Worm (Caenorhabditis elegans) whole organism, L1 larva: ENCODE results near the gene EGAP2.2.

Experiments used
- C16A3.4 ChIP-seq: fragments of 150-350 bp; optimal IDR thresholded peaks from 2 replicates; lab custom pipeline; 2014; ENCODE audit warnings: missing biosample characterization, missing genetic modification characterization
- Y116A8C.19 ChIP-seq: sonication (generic microtip); optimal IDR thresholded peaks from 2 replicates; lab custom pipeline; 2016; ENCODE audit warnings: missing compliant biosample characterization, missing genetic modification characterization, borderline replicate concordance
- aly-2 ChIP-seq: fragments of 150-350 bp; optimal IDR thresholded peaks from 2 replicates; lab custom pipeline; 2014; ENCODE audit warnings: missing biosample characterization, missing genetic modification characterization
- ama-1 ChIP-seq: fragments of 150-350 bp; optimal IDR thresholded peaks from 2 replicates; lab custom pipeline; 2014
- blmp-1 ChIP-seq: fragments of 150-350 bp; optimal IDR thresholded peaks from 2 replicates; lab custom pipeline; 2014; ENCODE audit warnings: missing biosample characterization, missing genetic modification characterization
- ceh-82 ChIP-seq, 3 experiments: fragments of 150-350 bp in 1 of 3; sonication (generic microtip) in 2 of 3; optimal IDR thresholded peaks; 2 replicates each; lab custom pipeline; 2014 to 2017; ENCODE audit warnings: missing biosample characterization in 3 of 3, missing genetic modification characterization in 3 of 3
- ceh-90 ChIP-seq: sonication (generic microtip); optimal IDR thresholded peaks from 2 replicates; lab custom pipeline; 2016; ENCODE audit warnings: missing genetic modification characterization, missing compliant biosample characterization
- ces-1 ChIP-seq: fragments of 150-350 bp; optimal IDR thresholded peaks from 2 replicates; lab custom pipeline; 2014; ENCODE audit warnings: missing biosample characterization, missing genetic modification reagents, missing genetic modification characterization
- efl-3 ChIP-seq: fragments of 200-800 bp; sonication (Bioruptor generic); optimal IDR thresholded peaks from 2 replicates; lab custom pipeline; 2018; ENCODE audit warnings: mild to moderate bottlenecking, missing genetic modification characterization, missing compliant biosample characterization
- elt-2 ChIP-seq: sonication (generic microtip); optimal IDR thresholded peaks from 2 replicates; lab custom pipeline; 2016; ENCODE audit warnings: missing genetic modification characterization, mild to moderate bottlenecking, inconsistent platforms, missing compliant biosample characterization, missing genetic modification reagents
- fkh-10 ChIP-seq: sonication (generic microtip); optimal IDR thresholded peaks from 2 replicates; lab custom pipeline; 2017; ENCODE audit warnings: missing biosample characterization, missing genetic modification reagents, missing genetic modification characterization
- fkh-8 ChIP-seq: sonication (generic microtip); optimal IDR thresholded peaks from 2 replicates; lab custom pipeline; 2016; ENCODE audit warnings: mild to moderate bottlenecking, missing genetic modification characterization, missing compliant biosample characterization
- lin-14 ChIP-seq: fragments of 200-800 bp; sonication (Bioruptor generic); optimal IDR thresholded peaks from 2 replicates; lab custom pipeline; 2018; ENCODE audit warnings: mild to moderate bottlenecking, missing genetic modification characterization, moderate library complexity, missing compliant biosample characterization
- lin-35 ChIP-seq, 2 experiments: fragments of 150-350 bp; optimal IDR thresholded peaks; 2 replicates each; lab custom pipeline; 2014; ENCODE audit warnings: missing biosample characterization in 2 of 2, missing genetic modification characterization in 2 of 2, missing genetic modification reagents in 2 of 2
- lsy-2 ChIP-seq, 2 experiments: fragments of 150-350 bp; optimal IDR thresholded peaks; 2 replicates each; lab custom pipeline; 2014; ENCODE audit warnings: missing biosample characterization in 2 of 2, missing genetic modification characterization in 2 of 2
- mdl-1 ChIP-seq, 2 experiments: fragments of 150-350 bp; optimal IDR thresholded peaks; 2 replicates each; lab custom pipeline; 2014 to 2017; ENCODE audit warnings: missing biosample characterization in 2 of 2, missing genetic modification characterization in 2 of 2, inconsistent platforms in 1 of 2
- mef-2 ChIP-seq: fragments of 150-350 bp; optimal IDR thresholded peaks from 2 replicates; lab custom pipeline; 2014; ENCODE audit warnings: missing biosample characterization, missing genetic modification characterization
- nhr-47 ChIP-seq: sonication (generic microtip); optimal IDR thresholded peaks from 2 replicates; lab custom pipeline; 2016; ENCODE audit warnings: mild to moderate bottlenecking, missing genetic modification characterization, moderate library complexity, missing compliant biosample characterization
- nhr-71 ChIP-seq: sonication (generic microtip); optimal IDR thresholded peaks from 2 replicates; lab custom pipeline; 2016; ENCODE audit warnings: mild to moderate bottlenecking, missing genetic modification characterization, moderate library complexity, missing compliant biosample characterization
- nhr-77 ChIP-seq: fragments of 150-350 bp; optimal IDR thresholded peaks from 2 replicates; lab custom pipeline; 2014; ENCODE audit warnings: missing biosample characterization, missing genetic modification characterization
- pqm-1 ChIP-seq: sonication (generic microtip); optimal IDR thresholded peaks from 3 replicates; lab custom pipeline; 2017; ENCODE audit warnings: missing biosample characterization, missing genetic modification characterization
- snu-23 ChIP-seq: sonication (generic microtip); optimal IDR thresholded peaks from 2 replicates; lab custom pipeline; 2016; ENCODE audit warnings: missing genetic modification characterization, missing compliant biosample characterization
- sox-4 ChIP-seq: sonication (generic microtip); optimal IDR thresholded peaks from 2 replicates; lab custom pipeline; 2016; ENCODE audit warnings: missing genetic modification characterization, missing compliant biosample characterization
- swsn-7 ChIP-seq: sonication (generic microtip); optimal IDR thresholded peaks from 2 replicates; lab custom pipeline; 2016; ENCODE audit warnings: missing genetic modification characterization, missing compliant biosample characterization
- tbx-2 ChIP-seq: sonication (generic microtip); optimal IDR thresholded peaks from 2 replicates; lab custom pipeline; 2016; ENCODE audit warnings: missing genetic modification characterization, missing compliant biosample characterization
- unc-62 ChIP-seq: fragments of 150-350 bp; optimal IDR thresholded peaks from 2 replicates; lab custom pipeline; 2014; ENCODE audit warnings: missing biosample characterization, missing genetic modification reagents, missing genetic modification characterization
- unc-86 ChIP-seq: sonication (generic microtip); optimal IDR thresholded peaks from 2 replicates; lab custom pipeline; 2016; ENCODE audit warnings: missing genetic modification characterization, missing compliant biosample characterization
- unc-98 ChIP-seq: fragments of 200-800 bp; sonication (Bioruptor generic); IDR thresholded peaks from 2 replicates; pipeline ENCODE4 v1.3.6; 2022; ENCODE audit warnings: missing genetic modification characterization, missing compliant biosample characterization
- xbp-1 ChIP-seq: sonication (generic microtip); optimal IDR thresholded peaks from 2 replicates; lab custom pipeline; 2016; ENCODE audit warnings: missing genetic modification characterization, missing compliant biosample characterization

Gene EGAP2.2

ce11 chrII:5271729-5272322, 42.1 kb downstream of the EGAP2.2 start, which contains the start of gene drn-1 (continued):
- TF ChIP-seq ceh-90 (no peak), Y116A8C.19 (tag; lab: Kevin White, UChicago) (no peak), fkh-8 (tag; lab: Kevin White, UChicago) (no peak), tbx-2 (tag; lab: Kevin White, UChicago) (peak; percentile 31), pqm-1 (no peak), mdl-1 (tag; optimal IDR thresholded peaks at IDR 0.05; lab: Kevin White, UChicago) (no peak), sox-4 (tag; lab: Kevin White, UChicago) (no peak), aly-2 (tag; lab: Kevin White, UChicago) (no peak), C16A3.4 (tag; lab: Kevin White, UChicago) (no peak), mef-2 (tag; lab: Kevin White, UChicago) (no peak), xbp-1 (tag; lab: Kevin White, UChicago) (no peak), nhr-77 (tag; lab: Kevin White, UChicago) (no peak), blmp-1 (tag; lab: Kevin White, UChicago) (no peak), fkh-10 (GFP tag; lab: Kevin White, UChicago) (peak; percentile 91), nhr-47 (tag; lab: Kevin White, UChicago) (no peak), lsy-2 (tag; optimal IDR thresholded peaks at IDR 0.05; lab: Kevin White, UChicago) (peak in 1 of 2 experiments; percentile 4)

ce11 chrII:5276736-5277135, 47.0 kb downstream of the EGAP2.2 start:
- TF ChIP-seq unc-98 (no peak), lsy-2 (tag; optimal IDR thresholded peaks at IDR 0.05; lab: Kevin White, UChicago) (peak in 1 of 2 experiments; percentile 47), unc-86 (tag; lab: Kevin White, UChicago) (peak; percentile 46), ceh-82 (tag; optimal IDR thresholded peaks at IDR 0.05; lab: Kevin White, UChicago) (peak in 1 of 3 experiments; percentile 19), ceh-90 (no peak), ces-1 (GFP tag; lab: Kevin White, UChicago) (no peak), lin-35 (GFP tag; optimal IDR thresholded peaks at IDR 0.05; lab: Kevin White, UChicago) (no peak), swsn-7 (tag; lab: Kevin White, UChicago) (no peak), fkh-8 (tag; lab: Kevin White, UChicago) (peak; percentile 37), snu-23 (peak; percentile 6), fkh-10 (GFP tag; lab: Kevin White, UChicago) (peak; percentile 74), nhr-71 (tag; lab: Kevin White, UChicago) (peak; percentile 34), lin-14 (peak; percentile 90)

- TF ChIP-seq efl-3 (GFP tag; lab: Kevin White, UChicago): no peak
- no peak for TF ChIP-seq ceh-82 (tag; optimal IDR thresholded peaks at IDR 0.05; lab: Kevin White, UChicago)
- TF ChIP-seq elt-2 (tag; lab: Kevin White, UChicago): peak; percentile 22
- no peak for TF ChIP-seq fkh-8 (tag; lab: Kevin White, UChicago)
- TF ChIP-seq ama-1: peak; percentile 28
- TF ChIP-seq unc-62 (GFP tag; lab: Kevin White, UChicago): no peak
These were observed 48.1 kb downstream of the EGAP2.2 start for ce11 chrII:5277780-5278179.
